Fruit fly (Drosophila melanogaster) S2 (cell line): Measurements from ENCODE around the gene Pgant6.

Source experiments
- CG8478 ChIP-seq: fragments of >200 bp; optimal IDR thresholded peaks from 2 replicates; lab custom pipeline; 2018
- CTCF ChIP-seq, 2 experiments: fragments of >200 bp; optimal IDR thresholded peaks; 2 replicates each; lab custom pipeline; 2018

dm6 chr3L:2744963-2745362 is 37.1 kb upstream of the Pgant6 start:
- TF ChIP-seq CTCF (optimal IDR thresholded peaks at IDR 0.05; lab: Kevin White, UChicago), result no peak
- no peak for TF ChIP-seq CG8478 (lab: Kevin White, UChicago)
